Worm (Caenorhabditis elegans): ENCODE data around the gene abu-13.

- TF ChIP-seq nhr-10 (tag; optimal IDR thresholded peaks at IDR 0.05) (no peak), dmd-6 (GFP tag; IDR thresholded peaks at IDR 0.05) (no peak), ceh-82 (tag; optimal IDR thresholded peaks at IDR 0.05) (no peak), ZK546.5 (tag; optimal IDR thresholded peaks at IDR 0.05) (no peak), gei-8 (GFP tag; optimal IDR thresholded peaks at IDR 0.05) (no peak), lin-13 (GFP tag; optimal IDR thresholded peaks at IDR 0.05) (no peak), nhr-237 (tag; optimal IDR thresholded peaks at IDR 0.05) (no peak), unc-62 (GFP tag; optimal IDR thresholded peaks at IDR 0.05 in 1 of 2) (no peak), unc-62 (tag; optimal IDR thresholded peaks at IDR 0.05) (no peak), nhr-41 (GFP tag; IDR thresholded peaks at IDR 0.05) (no peak), attf-4 (tag; optimal IDR thresholded peaks at IDR 0.05) (no peak), aha-1 (tag) (no peak)
Observed at ce11 chrIII:6989900-6990299, 44.2 kb upstream of the abu-13 start, which contains the start of gene prk-1.

All from whole organism, L4 larva.